Fruit fly (Drosophila melanogaster): ENCODE data around the gene CG11927.

The CG11927 gene

dm6 chr2L:4852605-4853102 lies 5.1 kb downstream of the CG11927 start, which contains the start of gene smog (continued):
- TF ChIP-seq CG4424 (GFP tag; optimal IDR thresholded peaks at IDR 0.05) = no peak
- no peak for TF ChIP-seq CG12104 (GFP tag; optimal IDR thresholded peaks at IDR 0.05)
- TF ChIP-seq Hr3 (GFP tag; optimal IDR thresholded peaks at IDR 0.05) = no peak
- no peak for TF ChIP-seq Oaz (GFP tag; IDR thresholded peaks at IDR 0.05)
- TF ChIP-seq Jarid2 (GFP tag; optimal IDR thresholded peaks at IDR 0.05) = peak; percentile 10
- TF ChIP-seq grn (GFP tag; optimal IDR thresholded peaks at IDR 0.05) = peak; percentile 51
- TF ChIP-seq pb (GFP tag; optimal IDR thresholded peaks at IDR 0.05) = no peak
- no peak for TF ChIP-seq ATbp (GFP tag; optimal IDR thresholded peaks at IDR 0.05)
- no peak for TF ChIP-seq Sin3A (optimal IDR thresholded peaks at IDR 0.05)
- no peak for TF ChIP-seq CG15479 (GFP tag; optimal IDR thresholded peaks at IDR 0.05)
- TF ChIP-seq pita (GFP tag; optimal IDR thresholded peaks at IDR 0.05) = peak; percentile 41
- peak; percentile 80 for TF ChIP-seq Nf-YC (tag; optimal IDR thresholded peaks at IDR 0.05)
- no peak for TF ChIP-seq yki (optimal IDR thresholded peaks at IDR 0.05)
- TF ChIP-seq Dip3 (GFP tag; optimal IDR thresholded peaks at IDR 0.05) = no peak
- 0 out of 2 replicates have a peak, but pooled peaks have one; percentile 5 for TF ChIP-seq amos (GFP tag; IDR thresholded peaks at IDR 0.05; ENCODE audit: partially characterized antibody)
- TF ChIP-seq CG5245 (GFP tag; optimal IDR thresholded peaks at IDR 0.05) = no peak
- TF ChIP-seq CG12219 (GFP tag; optimal IDR thresholded peaks at IDR 0.05) = no peak
- no peak for TF ChIP-seq CG3995 (GFP tag; optimal IDR thresholded peaks at IDR 0.05)
- no peak for TF ChIP-seq prd (optimal IDR thresholded peaks at IDR 0.05)
- TF ChIP-seq prd (GFP tag; IDR thresholded peaks at IDR 0.05) = no peak
- TF ChIP-seq ash1 (GFP tag; optimal IDR thresholded peaks at IDR 0.05) = no peak
- TF ChIP-seq MESR4 (GFP tag; optimal IDR thresholded peaks at IDR 0.05) = no peak
- TF ChIP-seq sr (GFP tag; IDR thresholded peaks at IDR 0.05) = no peak
- TF ChIP-seq gfzf (GFP tag; optimal IDR thresholded peaks at IDR 0.05) = no peak
- no peak for TF ChIP-seq HLH4C (GFP tag; IDR thresholded peaks at IDR 0.05; ENCODE audit: partially characterized antibody)
- TF ChIP-seq seq (GFP tag; IDR thresholded peaks at IDR 0.05) = no peak
- no peak for TF ChIP-seq CG1024 (GFP tag; IDR thresholded peaks at IDR 0.05)
- no peak for TF ChIP-seq HmgD (GFP tag; optimal IDR thresholded peaks at IDR 0.05)
- no peak for TF ChIP-seq oc (tag; optimal IDR thresholded peaks at IDR 0.05)
- TF ChIP-seq CG18764 (GFP tag; optimal IDR thresholded peaks at IDR 0.05) = no peak
- TF ChIP-seq CG7928 (GFP tag; optimal IDR thresholded peaks at IDR 0.05) = no peak
- no peak for TF ChIP-seq CG3065 (GFP tag; optimal IDR thresholded peaks at IDR 0.05)
- TF ChIP-seq ewg (GFP tag; optimal IDR thresholded peaks at IDR 0.05) = peak; percentile 93
- peak; percentile 28 for TF ChIP-seq CG15514 (GFP tag; optimal IDR thresholded peaks at IDR 0.05)
- no peak for TF ChIP-seq CG17568 (GFP tag; optimal IDR thresholded peaks at IDR 0.05)
- no peak for TF ChIP-seq CG4707 (GFP tag; optimal IDR thresholded peaks at IDR 0.05)
- no peak for TF ChIP-seq CG33557 (GFP tag; optimal IDR thresholded peaks at IDR 0.05)
- TF ChIP-seq vnd (GFP tag; IDR thresholded peaks at IDR 0.05; ENCODE audit: partially characterized antibody) = no peak
- no peak for TF ChIP-seq dpn (GFP tag; optimal IDR thresholded peaks at IDR 0.05)
- TF ChIP-seq Trl (optimal IDR thresholded peaks at IDR 0.05) = peak in 1 of 2 experiments; percentile 2
- no peak for TF ChIP-seq Trl (GFP tag; optimal IDR thresholded peaks at IDR 0.05)
- no peak for TF ChIP-seq CG2199 (GFP tag; IDR thresholded peaks at IDR 0.05)
- TF ChIP-seq CG30020 (tag; optimal IDR thresholded peaks at IDR 0.05) = no peak
- TF ChIP-seq zf30C (GFP tag; optimal IDR thresholded peaks at IDR 0.05) = no peak
- no peak for TF ChIP-seq lola (GFP tag; optimal IDR thresholded peaks at IDR 0.05)
- TF ChIP-seq CG11247 (GFP tag; IDR thresholded peaks at IDR 0.05) = no peak
- no peak for TF ChIP-seq Six4 (GFP tag; optimal IDR thresholded peaks at IDR 0.05)
- TF ChIP-seq ara (GFP tag; IDR thresholded peaks at IDR 0.05) = no peak
- peak; percentile 15 for TF ChIP-seq pzg (GFP tag; optimal IDR thresholded peaks at IDR 0.05)
- TF ChIP-seq CG34422 (GFP tag; IDR thresholded peaks at IDR 0.05) = no peak
- TF ChIP-seq CHES-1-like (GFP tag; optimal IDR thresholded peaks at IDR 0.05) = no peak
- no peak for TF ChIP-seq Scr (GFP tag; IDR thresholded peaks at IDR 0.05; ENCODE audit: partially characterized antibody)
